Worm (Caenorhabditis elegans) whole organism, early embryonic: ENCODE measurements around the gene R12B2.8.

Experiments used
- B0310.2 ChIP-seq: sonication (generic microtip); optimal IDR thresholded peaks from 2 replicates; lab custom pipeline; 2016; ENCODE audit warnings: mild to moderate bottlenecking, missing genetic modification characterization, missing compliant biosample characterization
- aly-1 ChIP-seq: sonication (generic microtip); optimal IDR thresholded peaks from 2 replicates; lab custom pipeline; 2016; ENCODE audit warnings: missing genetic modification characterization, missing compliant biosample characterization
- ama-1 ChIP-seq: fragments of 150-350 bp; optimal IDR thresholded peaks from 2 replicates; lab custom pipeline; 2014
- ets-7 ChIP-seq: sonication (generic microtip); optimal IDR thresholded peaks from 2 replicates; lab custom pipeline; 2016; ENCODE audit warnings: missing genotype, missing genetic modification characterization, missing compliant biosample characterization
- flt-1 ChIP-seq: fragments of 200-800 bp; sonication (Bioruptor generic); IDR thresholded peaks from 2 replicates; pipeline ENCODE4 v1.3.6; 2022; ENCODE audit warnings: missing genetic modification characterization, missing compliant biosample characterization
- hmg-4 ChIP-seq: fragments of 200-800 bp; sonication (Bioruptor generic); optimal IDR thresholded peaks from 2 replicates; lab custom pipeline; 2018; ENCODE audit warnings: mild to moderate bottlenecking, missing genetic modification characterization, missing compliant biosample characterization
- scrt-1 ChIP-seq: fragments of 200-800 bp; sonication (Bioruptor generic); IDR thresholded peaks from 2 replicates; pipeline ENCODE4 v1.3.6; 2022; ENCODE audit warnings: missing genetic modification characterization, missing compliant biosample characterization
- sea-1 ChIP-seq: fragments of 200-800 bp; sonication (Bioruptor generic); conservative IDR thresholded peaks from 2 replicates; pipeline ENCODE4 v1.3.6; 2022; ENCODE audit warnings: missing genetic modification characterization, missing compliant biosample characterization
- tra-4 ChIP-seq: sonication (generic microtip); optimal IDR thresholded peaks from 2 replicates; lab custom pipeline; 2017; ENCODE audit warnings: missing genetic modification characterization, missing compliant biosample characterization

- TF ChIP-seq sea-1 (GFP tag; lab: Robert Waterston, UW) (no peak), tra-4 (tag; lab: Kevin White, UChicago) (no peak), B0310.2 (no peak), flt-1 (GFP tag; lab: Robert Waterston, UW) (no peak), hmg-4 (no peak), scrt-1 (GFP tag; lab: Robert Waterston, UW) (no peak), ama-1 (lab: Kevin White, UChicago) (no peak), aly-1 (tag; lab: Kevin White, UChicago) (no peak), ets-7 (tag; lab: Kevin White, UChicago) (no peak)
Observed at ce11 chrIII:5785273-5785929, 38.3 kb upstream of the R12B2.8 start, which contains the start of gene Y37B11A.3.
